Worm (Caenorhabditis elegans): ENCODE data around the gene tgt-1.

DNA sequence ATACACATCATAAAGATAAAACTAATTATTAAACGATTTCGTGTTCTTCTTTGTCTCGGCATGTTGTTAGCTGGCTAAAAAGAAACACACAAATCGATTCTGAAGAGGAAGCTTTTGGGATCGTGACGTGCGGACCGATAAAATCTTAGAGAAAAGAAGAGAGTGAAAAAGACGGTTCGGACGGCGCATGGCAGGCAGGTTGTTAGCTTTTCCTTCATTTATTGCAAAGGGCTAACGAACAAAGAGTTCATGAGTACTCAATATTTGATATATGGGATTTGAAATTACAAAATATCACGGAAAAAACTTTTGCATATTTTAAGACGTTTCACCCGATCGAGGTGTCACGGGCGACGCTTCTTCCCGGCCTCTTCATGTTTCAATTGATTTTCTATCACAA is 14.0 kb downstream of the tgt-1 start, which contains the start of gene ZK829.3:
- TF ChIP-seq pqm-1 (tag; optimal IDR thresholded peaks at IDR 0.05) = no peak
- no peak for TF ChIP-seq nfya-1 (tag; optimal IDR thresholded peaks at IDR 0.05; ENCODE audit: insufficient read depth)
- no peak for TF ChIP-seq tbx-2 (tag; optimal IDR thresholded peaks at IDR 0.05)
- no peak for TF ChIP-seq nhr-12 (tag; optimal IDR thresholded peaks at IDR 0.05)
- TF ChIP-seq nhr-43 (tag; optimal IDR thresholded peaks at IDR 0.05; ENCODE audit: poor library complexity, severe bottlenecking) = no peak
- no peak for TF ChIP-seq nhr-11 (tag; optimal IDR thresholded peaks at IDR 0.05)
- TF ChIP-seq lin-39 (tag; optimal IDR thresholded peaks at IDR 0.05) = no peak
- no peak for TF ChIP-seq unc-39 (tag; optimal IDR thresholded peaks at IDR 0.05)
- no peak for TF ChIP-seq nhr-28 (tag; optimal IDR thresholded peaks at IDR 0.05)
